Fruit fly (Drosophila melanogaster): ENCODE results near the gene CG1674.

dm6 chr4:276325-276724 is 45.8 kb downstream of the CG1674 start, which contains the start of gene NfI:
- no peak for TF ChIP-seq CG8478 (optimal IDR thresholded peaks at IDR 0.05)
- TF ChIP-seq CTCF (optimal IDR thresholded peaks at IDR 0.05): no peak

Data from S2 (cell line).